Fruit fly (Drosophila melanogaster): ENCODE results near the gene Mtr4.

- TF ChIP-seq Sin3A (optimal IDR thresholded peaks at IDR 0.05) = no peak
- TF ChIP-seq psq (optimal IDR thresholded peaks at IDR 0.05) = no peak
- TF ChIP-seq h (optimal IDR thresholded peaks at IDR 0.05) = no peak
- TF ChIP-seq ttk (optimal IDR thresholded peaks at IDR 0.05) = no peak
- TF ChIP-seq insv (optimal IDR thresholded peaks at IDR 0.05) = no peak
Observed at dm6 chr2L:15748261-15748553, 3.9 kb upstream of the Mtr4 start.
